Comparison of ENCODE assay signal across 1 fruit fly cellular context in the genomic region with DNA sequence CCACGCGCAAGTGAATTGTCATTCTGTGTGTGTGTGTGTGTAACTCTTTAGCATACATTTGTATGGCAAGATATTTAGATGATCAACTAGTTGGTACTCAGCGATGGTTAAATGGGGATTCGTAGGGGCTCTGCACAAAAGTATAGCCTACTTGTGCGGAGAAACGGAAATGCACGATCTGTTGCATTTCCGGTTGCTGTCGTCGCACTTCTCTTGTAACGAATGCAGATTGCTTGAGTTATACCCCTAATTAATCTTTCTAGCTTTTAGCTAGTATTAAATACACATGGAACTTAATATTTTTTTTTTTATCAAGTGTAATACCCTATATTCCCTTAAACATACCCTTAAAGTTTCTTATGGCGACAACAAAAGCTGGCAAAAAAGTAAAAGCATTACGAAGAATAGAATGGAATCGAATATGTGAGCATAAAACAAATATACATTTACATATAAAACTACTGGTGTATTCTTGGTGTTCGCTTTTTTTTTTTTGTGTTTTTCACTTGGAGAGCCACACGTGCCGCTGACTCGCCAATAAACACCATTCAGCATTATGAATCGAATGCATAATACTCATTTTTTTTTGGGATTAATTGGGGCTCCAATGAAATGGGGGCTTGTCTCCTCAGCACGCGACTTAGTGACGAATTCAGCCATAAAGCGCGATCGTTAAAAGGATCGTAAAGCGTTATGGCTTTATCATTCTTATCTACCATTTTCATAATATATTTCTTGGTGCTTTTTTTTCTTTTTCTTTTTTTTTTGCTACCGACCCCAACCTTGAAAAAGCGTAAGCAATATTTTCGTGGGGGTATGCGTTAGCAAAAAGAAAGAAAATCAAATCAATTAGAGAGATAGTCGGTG.
TF ChIP-seq lines count a peak whose summit lies in the region.

No protein-coding gene starts in this region.

TF ChIP-seq in whole organism, embryonic, 481 proteins besides CTCF, POLR2A, EP300 and RAD21 (continued from another document):
- peak; percentile 39 for TF ChIP-seq emc (GFP tag; optimal IDR thresholded peaks at IDR 0.05; lab: Kevin White, UChicago)
- no peak for TF ChIP-seq CG33557 (GFP tag; optimal IDR thresholded peaks at IDR 0.05; lab: Kevin White, UChicago)
- TF ChIP-seq CG2875 (GFP tag; optimal IDR thresholded peaks at IDR 0.05; lab: Kevin White, UChicago) = no peak
- peak; percentile 81 for TF ChIP-seq CG32532 (GFP tag; IDR thresholded peaks at IDR 0.05; lab: Robert Waterston, UW)
- TF ChIP-seq Abd-B (GFP tag; optimal IDR thresholded peaks at IDR 0.05; lab: Kevin White, UChicago) = peak; percentile 5
- TF ChIP-seq Hmr (GFP tag; optimal IDR thresholded peaks at IDR 0.05; lab: Kevin White, UChicago) = peak; percentile 71
- peak; percentile 54 for TF ChIP-seq CG13775 (GFP tag; optimal IDR thresholded peaks at IDR 0.05; lab: Kevin White, UChicago)
- no peak for TF ChIP-seq pzg (GFP tag; optimal IDR thresholded peaks at IDR 0.05; lab: Kevin White, UChicago)
- TF ChIP-seq CG3995 (GFP tag; optimal IDR thresholded peaks at IDR 0.05; lab: Kevin White, UChicago) = peak; percentile 30
- 0 out of 3 replicates have a peak, but pooled peaks have one; percentile 13 for TF ChIP-seq CG11695 (GFP tag; IDR thresholded peaks at IDR 0.05; lab: Robert Waterston, UW)
- no peak for TF ChIP-seq bbx (GFP tag; IDR thresholded peaks at IDR 0.05; lab: Robert Waterston, UW; ENCODE audit: partially characterized antibody)
- no peak for TF ChIP-seq ken (GFP tag; IDR thresholded peaks at IDR 0.05; lab: Robert Waterston, UW)
- TF ChIP-seq Ravus (GFP tag; IDR thresholded peaks at IDR 0.05; lab: Robert Waterston, UW) = peak; percentile 19
- TF ChIP-seq dysf (GFP tag; IDR thresholded peaks at IDR 0.05; lab: Robert Waterston, UW) = peak; percentile 64; the same call in 2 of the 3 replicates
- TF ChIP-seq MBD-R2 (GFP tag; IDR thresholded peaks at IDR 0.05; lab: Robert Waterston, UW) = peak; percentile 13; the same call in 1 of the 2 replicates
- TF ChIP-seq CG5180 (GFP tag; optimal IDR thresholded peaks at IDR 0.05; lab: Kevin White, UChicago) = no peak
- peak; percentile 61 for TF ChIP-seq CG18599 (GFP tag; optimal IDR thresholded peaks at IDR 0.05; lab: Kevin White, UChicago)
- peak; percentile 75 for TF ChIP-seq CG10147 (GFP tag; optimal IDR thresholded peaks at IDR 0.05; lab: Kevin White, UChicago)
- peak; percentile 71 for TF ChIP-seq gro (GFP tag; optimal IDR thresholded peaks at IDR 0.05; lab: Kevin White, UChicago)
- TF ChIP-seq CG4424 (GFP tag; optimal IDR thresholded peaks at IDR 0.05; lab: Kevin White, UChicago) = no peak
- TF ChIP-seq CG1024 (GFP tag; IDR thresholded peaks at IDR 0.05; lab: Robert Waterston, UW) = no peak
- no peak for TF ChIP-seq CG15601 (tag; optimal IDR thresholded peaks at IDR 0.05; lab: Kevin White, UChicago)
- no peak for TF ChIP-seq ash1 (GFP tag; optimal IDR thresholded peaks at IDR 0.05; lab: Kevin White, UChicago)
- peak; percentile 8; the same call in 1 of the 2 replicates for TF ChIP-seq CG6272 (GFP tag; IDR thresholded peaks at IDR 0.05; lab: Robert Waterston, UW)
- TF ChIP-seq slbo (GFP tag; IDR thresholded peaks at IDR 0.05; lab: Robert Waterston, UW) = peak; percentile 81
- no peak for TF ChIP-seq CG16813 (GFP tag; IDR thresholded peaks at IDR 0.05; lab: Robert Waterston, UW; ENCODE audit: partially characterized antibody)
- peak; percentile 93 for TF ChIP-seq Ets65A (GFP tag; lab: Kevin White, UChicago)
- TF ChIP-seq CG1792 (GFP tag; optimal IDR thresholded peaks at IDR 0.05; lab: Kevin White, UChicago) = peak; percentile 1
- 0 out of 4 replicates have a peak, but pooled peaks have one; percentile 21 for TF ChIP-seq Gug (GFP tag; IDR thresholded peaks at IDR 0.05; lab: Robert Waterston, UW)
- TF ChIP-seq org-1 (GFP tag; optimal IDR thresholded peaks at IDR 0.05; lab: Kevin White, UChicago) = no peak
- TF ChIP-seq CG9876 (GFP tag; optimal IDR thresholded peaks at IDR 0.05; lab: Kevin White, UChicago) = peak; percentile 37
- TF ChIP-seq CG30403 (GFP tag; optimal IDR thresholded peaks at IDR 0.05; lab: Kevin White, UChicago) = peak; percentile 51
- TF ChIP-seq sim (GFP tag; IDR thresholded peaks at IDR 0.05; lab: Robert Waterston, UW) = no peak
- peak; percentile 84 for TF ChIP-seq CG9932 (GFP tag; IDR thresholded peaks at IDR 0.05; lab: Robert Waterston, UW)
- peak; percentile 46; the same call in 1 of the 3 replicates for TF ChIP-seq CG11560 (tag; IDR thresholded peaks at IDR 0.05; lab: Robert Waterston, UW)
- peak; percentile 54 for TF ChIP-seq CG10274 (GFP tag; optimal IDR thresholded peaks at IDR 0.05; lab: Kevin White, UChicago)
- peak; percentile 66 for TF ChIP-seq CG13624 (GFP tag; optimal IDR thresholded peaks at IDR 0.05; lab: Kevin White, UChicago)
- TF ChIP-seq CG31224 (GFP tag; IDR thresholded peaks at IDR 0.05; lab: Robert Waterston, UW) = peak; percentile 60; the same call in 1 of the 2 replicates
- no peak for TF ChIP-seq Trl (optimal IDR thresholded peaks at IDR 0.05; lab: Kevin White, UChicago)
- TF ChIP-seq Trl (GFP tag; optimal IDR thresholded peaks at IDR 0.05; lab: Kevin White, UChicago) = peak; percentile 47
- peak; percentile 93 for TF ChIP-seq CG2120 (GFP tag; optimal IDR thresholded peaks at IDR 0.05; lab: Kevin White, UChicago)
- TF ChIP-seq CG7839 (tag; optimal IDR thresholded peaks at IDR 0.05; lab: Kevin White, UChicago) = peak; percentile 61
- TF ChIP-seq CG17186 (GFP tag; optimal IDR thresholded peaks at IDR 0.05; lab: Kevin White, UChicago) = no peak
